Fruit fly (Drosophila melanogaster) whole organism, embryonic: ENCODE measurements around the gene Col4a1.

Experiments used
- Atf3 ChIP-seq: fragments of 200-800 bp; sonication (Bioruptor generic); optimal IDR thresholded peaks from 3 replicates; lab custom pipeline; 2016; ENCODE audit warnings: missing biosample characterization, missing genetic modification characterization
- B-H1 ChIP-seq: fragments of 200-800 bp; sonication (Bioruptor generic); IDR thresholded peaks from 3 replicates; pipeline ENCODE4 v1.3.6; 2022; ENCODE audit warnings: missing biosample characterization, missing genetic modification characterization
- CG10147 ChIP-seq: fragments of 200-800 bp; sonication (Bioruptor generic); optimal IDR thresholded peaks from 2 replicates; lab custom pipeline; 2019; ENCODE audit warnings: missing biosample characterization, mild to moderate bottlenecking, missing genetic modification characterization, moderate library complexity
- CG10959 ChIP-seq: fragments of 200-800 bp; sonication (Bioruptor generic); IDR thresholded peaks from 2 replicates; pipeline ENCODE4 v1.3.6; 2022; ENCODE audit warnings: missing biosample characterization, missing genetic modification characterization
- CG12219 ChIP-seq: fragments of 200-800 bp; sonication (Bioruptor generic); optimal IDR thresholded peaks from 3 replicates; lab custom pipeline; 2018; ENCODE audit warnings: missing biosample characterization, mild to moderate bottlenecking, missing genetic modification characterization
- CG12659 ChIP-seq: fragments of 200-800 bp; sonication (Bioruptor generic); optimal IDR thresholded peaks from 3 replicates; lab custom pipeline; 2017; ENCODE audit warnings: mild to moderate bottlenecking, missing biosample characterization, missing genetic modification reagents, missing genetic modification characterization
- CG17568 ChIP-seq: fragments of 200-800 bp; sonication (Bioruptor generic); optimal IDR thresholded peaks from 2 replicates; lab custom pipeline; 2018; ENCODE audit warnings: missing biosample characterization, mild to moderate bottlenecking, missing genetic modification characterization, moderate library complexity
- CG1792 ChIP-seq: fragments of 200-800 bp; sonication (Bioruptor generic); optimal IDR thresholded peaks from 2 replicates; lab custom pipeline; 2016; ENCODE audit warnings: missing biosample characterization, missing genetic modification characterization
- CG2889 ChIP-seq: fragments of 200-800 bp; sonication (Bioruptor generic); IDR thresholded peaks from 3 replicates; pipeline ENCODE4 v1.3.6; 2022; ENCODE audit warnings: missing biosample characterization, missing genetic modification characterization
- CG30403 ChIP-seq: fragments of 200-800 bp; sonication (Bioruptor generic); optimal IDR thresholded peaks from 3 replicates; lab custom pipeline; 2016; ENCODE audit warnings: missing biosample characterization, missing genetic modification characterization
- CG33557 ChIP-seq: fragments of 200-800 bp; sonication (Bioruptor generic); optimal IDR thresholded peaks from 2 replicates; lab custom pipeline; 2019; ENCODE audit warnings: missing biosample characterization, mild to moderate bottlenecking, missing genetic modification characterization, moderate library complexity
- CG34224 ChIP-seq: fragments of 200-800 bp; sonication (Bioruptor generic); IDR thresholded peaks from 3 replicates; pipeline ENCODE4 v1.3.6; 2022; ENCODE audit warnings: missing biosample characterization, missing genetic modification characterization; ENCODE audit not compliant: partially characterized antibody
- CG3726 ChIP-seq: fragments of 200-800 bp; sonication (Bioruptor generic); IDR thresholded peaks from 3 replicates; pipeline ENCODE4, ENCODE4 v1.3.6; 2022; ENCODE audit warnings: missing biosample characterization, missing genetic modification characterization
- CG4820 ChIP-seq: fragments of 200-800 bp; sonication (Bioruptor generic); optimal IDR thresholded peaks from 3 replicates; lab custom pipeline; 2016; ENCODE audit warnings: missing biosample characterization, missing genetic modification characterization
- CG5245 ChIP-seq: fragments of 200-800 bp; sonication (Bioruptor generic); optimal IDR thresholded peaks from 3 replicates; lab custom pipeline; 2016; ENCODE audit warnings: missing biosample characterization, missing genetic modification characterization
- CG7556 ChIP-seq: fragments of 200-800 bp; sonication (Bioruptor generic); optimal IDR thresholded peaks from 2 replicates; lab custom pipeline; 2017; ENCODE audit warnings: missing biosample characterization, mild to moderate bottlenecking, missing genetic modification characterization
- CG7745 ChIP-seq: fragments of 200-800 bp; sonication (Bioruptor generic); optimal IDR thresholded peaks from 2 replicates; lab custom pipeline; 2018; ENCODE audit warnings: missing biosample characterization, mild to moderate bottlenecking, missing genetic modification characterization, moderate library complexity
- CG8478 ChIP-seq: fragments of >200 bp; optimal IDR thresholded peaks from 2 replicates; lab custom pipeline; 2018
- CG9876 ChIP-seq: fragments of 200-800 bp; sonication (Bioruptor generic); optimal IDR thresholded peaks from 2 replicates; lab custom pipeline; 2016; ENCODE audit warnings: missing biosample characterization, missing genetic modification characterization
- Dip3 ChIP-seq: fragments of 200-800 bp; sonication (Bioruptor generic); optimal IDR thresholded peaks from 3 replicates; lab custom pipeline; 2016; ENCODE audit warnings: missing biosample characterization, missing genetic modification characterization
- Dll ChIP-seq: fragments of 200-800 bp; sonication (Bioruptor generic); IDR thresholded peaks from 4 replicates; pipeline ENCODE4 v1.3.6; 2022; ENCODE audit warnings: missing biosample characterization, missing genetic modification characterization; ENCODE audit not compliant: partially characterized antibody
- HHEX ChIP-seq: fragments of 200-800 bp; sonication (Bioruptor generic); optimal IDR thresholded peaks from 3 replicates; lab custom pipeline; 2017; ENCODE audit warnings: missing biosample characterization, mild to moderate bottlenecking, missing genetic modification characterization, missing genetic modification reagents
- HLH4C ChIP-seq: fragments of 200-800 bp; sonication (Bioruptor generic); IDR thresholded peaks from 3 replicates; pipeline ENCODE4 v1.3.6; 2022; ENCODE audit warnings: missing biosample characterization, missing genetic modification characterization; ENCODE audit not compliant: partially characterized antibody
- Jarid2 ChIP-seq: fragments of 200-800 bp; sonication (Bioruptor generic); optimal IDR thresholded peaks from 3 replicates; lab custom pipeline; 2017; ENCODE audit warnings: mild to moderate bottlenecking, missing biosample characterization, missing genetic modification reagents, missing genetic modification characterization
- Mes4 ChIP-seq: fragments of 200-800 bp; sonication (Bioruptor generic); optimal IDR thresholded peaks from 2 replicates; lab custom pipeline; 2016; ENCODE audit warnings: missing biosample characterization, missing genetic modification characterization
- Opbp ChIP-seq: fragments of 200-800 bp; sonication (Bioruptor generic); IDR thresholded peaks from 3 replicates; pipeline ENCODE4 v1.3.6; 2022; ENCODE audit warnings: missing biosample characterization, missing genetic modification characterization; ENCODE audit not compliant: partially characterized antibody
- Sin3A ChIP-seq: fragments of >200 bp; optimal IDR thresholded peaks from 2 replicates; lab custom pipeline; 2018
- Spps ChIP-seq: fragments of 200-800 bp; sonication (Bioruptor generic); optimal IDR thresholded peaks from 2 replicates; lab custom pipeline; 2018; ENCODE audit warnings: missing biosample characterization, mild to moderate bottlenecking, missing genetic modification characterization
- YL-1 ChIP-seq: fragments of 200-800 bp; sonication (Bioruptor generic); optimal IDR thresholded peaks from 3 replicates; lab custom pipeline; 2017; ENCODE audit warnings: missing biosample characterization, mild to moderate bottlenecking, missing genetic modification characterization
- abd-A ChIP-seq: fragments of 200-800 bp; sonication (Bioruptor generic); optimal IDR thresholded peaks from 3 replicates; lab custom pipeline; 2019; ENCODE audit warnings: missing biosample characterization, mild to moderate bottlenecking, missing genetic modification characterization, moderate library complexity
- br ChIP-seq: fragments of >200 bp; optimal IDR thresholded peaks from 2 replicates; lab custom pipeline; 2017
- cas ChIP-seq: fragments of 200-800 bp; sonication (Bioruptor generic); IDR thresholded peaks from 2 replicates; pipeline ENCODE4 v1.3.6; 2022; ENCODE audit warnings: missing biosample characterization, missing genetic modification characterization
- crp ChIP-seq, 2 experiments: fragments of 200-800 bp; sonication (Bioruptor generic); optimal IDR thresholded peaks; 2 replicates in 1 of 2; 3 replicates in 1 of 2; lab custom pipeline; 2017; ENCODE audit warnings: missing biosample characterization in 2 of 2, missing genetic modification characterization in 2 of 2, mild to moderate bottlenecking in 1 of 2, moderate library complexity in 1 of 2
- cwo ChIP-seq: fragments of 200-800 bp; sonication (Bioruptor generic); optimal IDR thresholded peaks from 3 replicates; lab custom pipeline; 2017; ENCODE audit warnings: missing biosample characterization, missing genetic modification characterization, mild to moderate bottlenecking, moderate library complexity, missing genetic modification reagents
- danr ChIP-seq: fragments of 200-800 bp; sonication (Bioruptor generic); IDR thresholded peaks from 2 replicates; pipeline ENCODE4 v1.3.6; 2022; ENCODE audit warnings: missing biosample characterization, missing genetic modification characterization
- dimm ChIP-seq: fragments of 200-800 bp; sonication (Bioruptor generic); IDR thresholded peaks from 2 replicates; pipeline ENCODE4 v1.3.6; 2022; ENCODE audit warnings: missing biosample characterization, missing genetic modification characterization
- disco-r ChIP-seq: fragments of 200-800 bp; sonication (Bioruptor generic); optimal IDR thresholded peaks from 2 replicates; lab custom pipeline; 2016; ENCODE audit warnings: missing biosample characterization, missing genetic modification characterization
- esg ChIP-seq: fragments of 200-800 bp; sonication (Bioruptor generic); conservative IDR thresholded peaks from 2 replicates; pipeline ENCODE4 v1.3.6; 2022; ENCODE audit warnings: missing biosample characterization, missing genetic modification characterization
- fu2 ChIP-seq: fragments of 200-800 bp; sonication (Bioruptor generic); optimal IDR thresholded peaks from 2 replicates; lab custom pipeline; 2016; ENCODE audit warnings: missing biosample characterization, missing genetic modification characterization
- insv ChIP-seq, 2 experiments: fragments of 200-800 bp; sonication (Bioruptor generic); optimal IDR thresholded peaks; 3 replicates each; lab custom pipeline; 2016 to 2018; ENCODE audit warnings: missing biosample characterization in 2 of 2, missing genetic modification characterization in 2 of 2
- kni ChIP-seq: fragments of 200-800 bp; sonication (Bioruptor generic); optimal IDR thresholded peaks from 3 replicates; lab custom pipeline; 2017; ENCODE audit warnings: mild to moderate bottlenecking, missing biosample characterization, missing genetic modification reagents, missing genetic modification characterization
- maf-S ChIP-seq: fragments of 200-800 bp; sonication (Bioruptor generic); optimal IDR thresholded peaks from 2 replicates; lab custom pipeline; 2016; ENCODE audit warnings: missing biosample characterization, missing genetic modification characterization
- nerfin-2 ChIP-seq: fragments of 200-800 bp; sonication (Bioruptor generic); IDR thresholded peaks from 2 replicates; pipeline ENCODE4 v1.3.6; 2022; ENCODE audit warnings: missing biosample characterization, missing genetic modification characterization; ENCODE audit not compliant: partially characterized antibody
- odd ChIP-seq: fragments of 200-800 bp; sonication (Bioruptor generic); optimal IDR thresholded peaks from 2 replicates; lab custom pipeline; 2017; ENCODE audit warnings: missing biosample characterization, mild to moderate bottlenecking, missing genetic modification characterization
- onecut ChIP-seq: fragments of 200-800 bp; sonication (Bioruptor generic); IDR thresholded peaks from 2 replicates; pipeline ENCODE4 v1.3.6; 2022; ENCODE audit warnings: missing biosample characterization, missing genetic modification characterization
- sens ChIP-seq: fragments of 200-800 bp; sonication (Bioruptor generic); peaks from one replicate; lab custom pipeline; 2016; ENCODE audit warnings: missing biosample characterization, missing genetic modification characterization
- sima ChIP-seq: fragments of 200-800 bp; sonication (Bioruptor generic); optimal IDR thresholded peaks from 2 replicates; lab custom pipeline; 2016; ENCODE audit warnings: missing biosample characterization, missing genetic modification characterization
- tin ChIP-seq: fragments of 200-800 bp; sonication (Bioruptor generic); optimal IDR thresholded peaks from 3 replicates; lab custom pipeline; 2016; ENCODE audit warnings: missing biosample characterization, missing genetic modification characterization
- ttk ChIP-seq: fragments of 200-800 bp; sonication (Bioruptor generic); IDR thresholded peaks from 2 replicates; pipeline ENCODE4 v2.1.2; 2022; ENCODE audit warnings: missing biosample characterization, missing genetic modification characterization
- wdn ChIP-seq: fragments of 200-800 bp; sonication (Bioruptor generic); IDR thresholded peaks from 2 replicates; pipeline ENCODE4 v1.3.6; 2022; ENCODE audit warnings: missing biosample characterization, missing genetic modification characterization

The Col4a1 gene

dm6 chr2L:5044892-5045619, 15.6 kb downstream of the Col4a1 start (continued):
- TF ChIP-seq Jarid2 (GFP tag; lab: Kevin White, UChicago) (peak; percentile 29), nerfin-2 (GFP tag; lab: Robert Waterston, UW) (no peak), CG9876 (GFP tag; lab: Kevin White, UChicago) (peak; percentile 10), tin (peak; percentile 56), B-H1 (GFP tag; lab: Robert Waterston, UW) (0 out of 3 replicates have a peak, but pooled peaks have one; percentile 10), CG30403 (GFP tag; lab: Kevin White, UChicago) (peak; percentile 56), CG12659 (GFP tag; lab: Kevin White, UChicago) (peak; percentile 65), CG1792 (GFP tag; lab: Kevin White, UChicago) (no peak), crp (GFP tag; optimal IDR thresholded peaks at IDR 0.05; lab: Kevin White, UChicago) (peak in 1 of 2 experiments; percentile 1), CG7745 (tag; lab: Kevin White, UChicago) (no peak), CG34224 (GFP tag; lab: Robert Waterston, UW) (no peak), HLH4C (no peak), YL-1 (GFP tag; lab: Kevin White, UChicago) (no peak), Mes4 (GFP tag; lab: Kevin White, UChicago) (no peak), ttk (GFP tag; lab: Robert Waterston, UW) (peak; percentile 39; the same call in 1 of the 2 replicates), CG7556 (peak; percentile 78), dimm (GFP tag; lab: Robert Waterston, UW) (peak; percentile 46), danr (GFP tag; lab: Robert Waterston, UW) (peak; percentile 11; the same call in 1 of the 2 replicates), CG33557 (GFP tag; lab: Kevin White, UChicago) (no peak), onecut (GFP tag; lab: Robert Waterston, UW) (peak; percentile 33), Opbp (GFP tag; lab: Robert Waterston, UW) (0 out of 3 replicates have a peak, but pooled peaks have one; percentile 8), wdn (0 out of 2 replicates have a peak, but pooled peaks have one; percentile 27), cas (GFP tag; lab: Robert Waterston, UW) (no peak), sens (peak; percentile 80), CG10959 (GFP tag; lab: Robert Waterston, UW) (no peak), Spps (tag; lab: Kevin White, UChicago) (no peak), sima (GFP tag; lab: Kevin White, UChicago) (no peak), CG17568 (GFP tag; lab: Kevin White, UChicago) (no peak), CG4820 (GFP tag; lab: Kevin White, UChicago) (peak; percentile 10), abd-A (tag; lab: Kevin White, UChicago) (no peak), cwo (GFP tag; lab: Kevin White, UChicago) (peak; percentile 53), CG3726 (GFP tag; lab: Robert Waterston, UW) (no peak), disco-r (no peak), CG5245 (no peak), Dll (no peak), odd (GFP tag; lab: Kevin White, UChicago) (peak; percentile 56), Dip3 (no peak), insv (GFP tag; optimal IDR thresholded peaks at IDR 0.05; lab: Kevin White, UChicago) (no peak), CG10147 (peak; percentile 8), CG12219 (GFP tag; lab: Kevin White, UChicago) (no peak), Sin3A (lab: Kevin White, UChicago) (no peak), esg (0 out of 2 replicates have a peak, but pooled peaks have one; percentile 13), CG8478 (lab: Kevin White, UChicago) (no peak), fu2 (no peak), HHEX (GFP tag; lab: Kevin White, UChicago) (peak; percentile 69), Atf3 (GFP tag; lab: Kevin White, UChicago) (peak; percentile 5), br (lab: Kevin White, UChicago) (no peak), maf-S (peak; percentile 4), CG2889 (GFP tag; lab: Robert Waterston, UW) (no peak; the same call in 2 of the 3 replicates), kni (GFP tag; lab: Kevin White, UChicago) (no peak)
